Worm (Caenorhabditis elegans) whole organism, L4 larva: ENCODE data around the gene msrp-5.
A peak's percentile ranks its signal among the peaks of the same experiment; 100 is the strongest.
"Not testable (repeated sequence)": the region's sequence is repeated elsewhere in the genome, so short reads cannot be mapped to it uniquely, and the experiment has no call there.

ENCODE experiments used
- F49E8.2 ChIP-seq: sonication (generic microtip); optimal IDR thresholded peaks from 2 replicates; lab custom pipeline; 2016; ENCODE audit warnings: missing compliant biosample characterization, mild to moderate bottlenecking, missing genetic modification characterization, borderline replicate concordance
- R02D3.7 ChIP-seq: fragments of 150-350 bp; sonication (generic microtip); optimal IDR thresholded peaks from 3 replicates; lab custom pipeline; 2014; ENCODE audit warnings: missing biosample characterization, missing genetic modification characterization
- Y105C5A.15 ChIP-seq: fragments of 200-800 bp; sonication (Bioruptor generic); IDR thresholded peaks from 2 replicates; pipeline ENCODE4 v1.3.6; 2022; ENCODE audit warnings: missing genetic modification characterization, missing compliant biosample characterization
- Y48G9A.11 ChIP-seq: fragments of 200-800 bp; sonication (Bioruptor generic); IDR thresholded peaks from 2 replicates; pipeline ENCODE4 v1.3.6; 2022; ENCODE audit warnings: missing genetic modification reagents, missing genetic modification characterization, missing compliant biosample characterization
- Y5F2A.4 ChIP-seq: fragments of 200-800 bp; sonication (Bioruptor generic); optimal IDR thresholded peaks from 2 replicates; lab custom pipeline; 2018; ENCODE audit warnings: mild to moderate bottlenecking, missing genetic modification characterization, missing compliant biosample characterization
- ZK546.5 ChIP-seq, 2 experiments: sonication (generic microtip); optimal IDR thresholded peaks; 2 replicates each; lab custom pipeline; 2017; ENCODE audit warnings: missing biosample characterization in 2 of 2, missing genetic modification characterization in 2 of 2
- ama-1 ChIP-seq: fragments of 150-350 bp; optimal IDR thresholded peaks from 2 replicates; lab custom pipeline; 2014; ENCODE audit warnings: inconsistent platforms, mixed read lengths
- attf-4 ChIP-seq: sonication (generic microtip); optimal IDR thresholded peaks from 3 replicates; lab custom pipeline; 2017; ENCODE audit warnings: missing biosample characterization, missing genetic modification characterization
- ceh-20 ChIP-seq: fragments of 200-800 bp; sonication (Bioruptor generic); IDR thresholded peaks from 2 replicates; pipeline ENCODE4 v1.3.6; 2022; ENCODE audit warnings: missing genetic modification reagents, missing genetic modification characterization, missing compliant biosample characterization
- ceh-62 ChIP-seq: sonication (generic microtip); optimal IDR thresholded peaks from 2 replicates; lab custom pipeline; 2017; ENCODE audit warnings: missing biosample characterization, missing genetic modification characterization
- ceh-82 ChIP-seq: sonication (generic microtip); optimal IDR thresholded peaks from 2 replicates; lab custom pipeline; 2017; ENCODE audit warnings: missing biosample characterization, missing genetic modification characterization
- daf-16 ChIP-seq, 3 experiments: sonication (generic microtip); optimal IDR thresholded peaks; 2 replicates each; lab custom pipeline; 2016 to 2017; ENCODE audit warnings: missing genetic modification characterization in 3 of 3, missing genetic modification reagents in 3 of 3, mild to moderate bottlenecking in 2 of 3, missing compliant biosample characterization in 2 of 3, missing biosample characterization in 1 of 3, moderate library complexity in 1 of 3
- daf-8 ChIP-seq: fragments of 200-800 bp; sonication (Bioruptor generic); IDR thresholded peaks from 2 replicates; pipeline ENCODE4 v1.3.6; 2022; ENCODE audit warnings: missing genetic modification characterization, missing compliant biosample characterization
- dmd-8 ChIP-seq: fragments of 200-800 bp; sonication (Bioruptor generic); IDR thresholded peaks from 2 replicates; pipeline ENCODE4 v1.3.6; 2022; ENCODE audit warnings: missing genetic modification characterization, missing compliant biosample characterization
- dpl-1 ChIP-seq: fragments of 150-350 bp; optimal IDR thresholded peaks from 2 replicates; lab custom pipeline; 2014; ENCODE audit warnings: missing biosample characterization, missing genetic modification reagents, missing genetic modification characterization
- egl-27 ChIP-seq: sonication (generic microtip); optimal IDR thresholded peaks from 3 replicates; lab custom pipeline; 2017; ENCODE audit warnings: missing biosample characterization, missing genetic modification reagents, missing genetic modification characterization
- fos-1 ChIP-seq: fragments of 150-350 bp; optimal IDR thresholded peaks from 2 replicates; lab custom pipeline; 2014; ENCODE audit warnings: missing biosample characterization, missing genetic modification characterization
- hlh-11 ChIP-seq: fragments of 200-800 bp; sonication (Bioruptor generic); optimal IDR thresholded peaks from 2 replicates; lab custom pipeline; 2018; ENCODE audit warnings: mild to moderate bottlenecking, missing genetic modification characterization, missing compliant biosample characterization
- hmg-1.1 ChIP-seq: fragments of 200-800 bp; sonication (Bioruptor generic); IDR thresholded peaks from 2 replicates; pipeline ENCODE4 v1.3.6; 2022; ENCODE audit warnings: missing genetic modification reagents, missing genetic modification characterization, missing compliant biosample characterization
- lin-38 ChIP-seq: fragments of 200-800 bp; sonication (Bioruptor generic); IDR thresholded peaks from 2 replicates; pipeline ENCODE4 v1.3.6; 2022; ENCODE audit warnings: missing genetic modification reagents, missing genetic modification characterization, missing compliant biosample characterization
- lin-39 ChIP-seq: fragments of 150-350 bp; optimal IDR thresholded peaks from 2 replicates; lab custom pipeline; 2014; ENCODE audit warnings: missing biosample characterization, missing genetic modification reagents, missing genetic modification characterization
- lsy-2 ChIP-seq, 2 experiments: fragments of 150-350 bp in 1 of 2; sonication (generic microtip) in 1 of 2; optimal IDR thresholded peaks; 2 replicates each; lab custom pipeline; 2014 to 2017; ENCODE audit warnings: missing biosample characterization in 2 of 2, missing genetic modification characterization in 2 of 2
- madf-5 ChIP-seq, 2 experiments: fragments of 200-800 bp; sonication (Bioruptor generic); IDR thresholded peaks; 2 replicates each; pipeline ENCODE4 v1.3.6; 2022; ENCODE audit warnings: missing compliant biosample characterization in 2 of 2, missing genetic modification characterization in 2 of 2
- mdt-29 ChIP-seq: fragments of 200-800 bp; sonication (Bioruptor generic); IDR thresholded peaks from 2 replicates; pipeline ENCODE4 v1.3.6; 2022; ENCODE audit warnings: missing genetic modification reagents, missing genetic modification characterization, missing compliant biosample characterization
- mxl-2 ChIP-seq: fragments of 200-800 bp; sonication (Bioruptor generic); conservative IDR thresholded peaks from 2 replicates; pipeline ENCODE4 v1.3.6; 2022; ENCODE audit warnings: missing genetic modification reagents, missing genetic modification characterization, missing compliant biosample characterization
- nhr-102 ChIP-seq: sonication (generic microtip); optimal IDR thresholded peaks from 2 replicates; lab custom pipeline; 2016; ENCODE audit warnings: mild to moderate bottlenecking, missing genetic modification characterization, moderate library complexity, missing compliant biosample characterization
- nhr-11 ChIP-seq: fragments of 150-350 bp; optimal IDR thresholded peaks from 2 replicates; lab custom pipeline; 2014; ENCODE audit warnings: missing biosample characterization, missing genetic modification characterization
- nhr-28 ChIP-seq: fragments of 150-350 bp; optimal IDR thresholded peaks from 2 replicates; lab custom pipeline; 2014; ENCODE audit warnings: missing biosample characterization, missing genetic modification characterization
- saeg-2 ChIP-seq: fragments of 200-800 bp; sonication (Bioruptor generic); IDR thresholded peaks from 2 replicates; pipeline ENCODE4 v1.3.6; 2022; ENCODE audit warnings: missing genetic modification reagents, missing genetic modification characterization, missing compliant biosample characterization
- set-16 ChIP-seq: fragments of 200-800 bp; sonication (Bioruptor generic); IDR thresholded peaks from 2 replicates; pipeline ENCODE4 v1.3.6; 2022; ENCODE audit warnings: missing genetic modification reagents, missing genetic modification characterization, missing compliant biosample characterization
- skn-1 ChIP-seq: fragments of 150-350 bp; optimal IDR thresholded peaks from 2 replicates; lab custom pipeline; 2014; ENCODE audit warnings: missing biosample characterization, missing genetic modification characterization
- snpc-1.2 ChIP-seq: fragments of 200-800 bp; sonication (Bioruptor generic); IDR thresholded peaks from 2 replicates; pipeline ENCODE4 v1.3.6; 2022; ENCODE audit warnings: missing genetic modification reagents, missing genetic modification characterization, missing compliant biosample characterization
- snpc-4 ChIP-seq: fragments of 150-350 bp; optimal IDR thresholded peaks from 2 replicates; lab custom pipeline; 2014; ENCODE audit warnings: missing biosample characterization, missing genetic modification characterization
- vab-7 ChIP-seq: fragments of 200-800 bp; sonication (Bioruptor generic); IDR thresholded peaks from 2 replicates; pipeline ENCODE4 v1.3.6; 2022; ENCODE audit warnings: missing genetic modification reagents, missing genetic modification characterization, missing compliant biosample characterization
- zfp-2 ChIP-seq: sonication (generic microtip); optimal IDR thresholded peaks from 2 replicates; lab custom pipeline; 2016; ENCODE audit warnings: mild to moderate bottlenecking, missing genetic modification characterization, missing compliant biosample characterization
- zfp-3 ChIP-seq: fragments of 200-800 bp; sonication (Bioruptor generic); conservative IDR thresholded peaks from 2 replicates; pipeline ENCODE4 v1.3.6; 2022; ENCODE audit warnings: missing genetic modification reagents, missing genetic modification characterization, missing compliant biosample characterization
- zip-2 ChIP-seq: fragments of 150-350 bp; optimal IDR thresholded peaks from 2 replicates; lab custom pipeline; 2014; ENCODE audit warnings: missing biosample characterization, missing genetic modification characterization

msrp-5 gene

ce11 chrII:2638062-2638461, 21.3 kb downstream of the msrp-5 start, which contains the start of gene F22E5.9:
Gene F22E5.9 (plus strand): TSS chrII:2638388.
- TF ChIP-seq dpl-1 (GFP tag; lab: Kevin White, UChicago) (peak; percentile 86), lin-38 (GFP tag; lab: Robert Waterston, UW) (peak; percentile 89), ceh-82 (no peak)

- not testable (repeated sequence) for TF ChIP-seq egl-27 (tag; lab: Kevin White, UChicago); skn-1 (tag; lab: Kevin White, UChicago); mdt-29 (GFP tag; lab: Robert Waterston, UW)
These were observed 22.8 kb downstream of the msrp-5 start, which contains the start of gene F22E5.8 for ce11 chrII:2639401-2640088. Gene F22E5.8 (plus strand): TSS chrII:2640038.

- TF ChIP-seq hmg-1.1 (GFP tag; lab: Robert Waterston, UW) (no peak), fos-1 (tag; lab: Kevin White, UChicago) (no peak), saeg-2 (GFP tag; lab: Robert Waterston, UW) (no peak), lin-39 (tag; lab: Kevin White, UChicago) (no peak), ceh-62 (tag; lab: Kevin White, UChicago) (no peak), mxl-2 (GFP tag; lab: Robert Waterston, UW) (no peak), snpc-4 (tag; lab: Kevin White, UChicago) (no peak), F49E8.2 (tag; lab: Kevin White, UChicago) (no peak), ama-1 (lab: Kevin White, UChicago) (no peak), vab-7 (GFP tag; lab: Robert Waterston, UW) (no peak)
- TF ChIP-seq, all 104 proteins: peak for 0
These were observed 24.2 kb downstream of the msrp-5 start, which contains the start of gene F22E5.23 for ce11 chrII:2640982-2641381. Gene F22E5.23 (plus strand): TSS chrII:2641282.

ce11 chrII:2641777-2642176, 25.0 kb downstream of the msrp-5 start, which contains the start of gene F22E5.7:
Gene F22E5.7 (plus strand): TSS chrII:2642077.
- TF ChIP-seq madf-5 (GFP tag; IDR thresholded peaks at IDR 0.05; lab: Robert Waterston, UW) (no peak), zfp-3 (GFP tag; lab: Robert Waterston, UW) (no peak), daf-8 (no peak)

ce11 chrII:2644498-2644897, 27.8 kb downstream of the msrp-5 start, which contains the start of gene F22E5.11:
Gene F22E5.11 (minus strand): TSS chrII:2644598.
- TF ChIP-seq attf-4 (tag; lab: Kevin White, UChicago) (no peak), Y5F2A.4 (GFP tag; lab: Kevin White, UChicago) (no peak), set-16 (no peak), Y105C5A.15 (no peak), nhr-28 (no peak), zfp-2 (tag; lab: Kevin White, UChicago) (no peak), lsy-2 (tag; optimal IDR thresholded peaks at IDR 0.05; lab: Kevin White, UChicago) (no peak)

- not testable (repeated sequence) for TF ChIP-seq vab-7 (GFP tag; lab: Robert Waterston, UW); dpl-1 (GFP tag; lab: Kevin White, UChicago); zfp-3 (GFP tag; lab: Robert Waterston, UW)
These were observed 30.0 kb downstream of the msrp-5 start, which contains the start of gene F22E5.12 for ce11 chrII:2646756-2647155. Gene F22E5.12 (minus strand): TSS chrII:2646856.

- no peak for TF ChIP-seq lin-39 (tag; lab: Kevin White, UChicago)
- peak; percentile 19 for TF ChIP-seq nhr-11 (tag; lab: Kevin White, UChicago)
- TF ChIP-seq nhr-28 = peak; percentile 0
- TF ChIP-seq vab-7 (GFP tag; lab: Robert Waterston, UW) = no peak
- no peak for TF ChIP-seq snpc-1.2
- TF ChIP-seq ceh-20 (GFP tag; lab: Robert Waterston, UW) = 0 out of 2 replicates have a peak, but pooled peaks have one; percentile 19
- peak; percentile 48; the same call in 1 of the 2 replicates for TF ChIP-seq hmg-1.1 (GFP tag; lab: Robert Waterston, UW)
- no peak for TF ChIP-seq R02D3.7 (tag; lab: Kevin White, UChicago)
- no peak for TF ChIP-seq dmd-8 (GFP tag; lab: Robert Waterston, UW)
- peak in 1 of 2 experiments; percentile 60 for TF ChIP-seq daf-16 (GFP tag; optimal IDR thresholded peaks at IDR 0.05; lab: Kevin White, UChicago)
- TF ChIP-seq daf-16 (tag; optimal IDR thresholded peaks at IDR 0.05; lab: Kevin White, UChicago) = no peak
- no peak for TF ChIP-seq Y48G9A.11
- TF ChIP-seq hlh-11 = peak; percentile 10
- no peak for TF ChIP-seq nhr-102 (tag; lab: Kevin White, UChicago)
- no peak for TF ChIP-seq ZK546.5 (tag; optimal IDR thresholded peaks at IDR 0.05; lab: Kevin White, UChicago)
- no peak for TF ChIP-seq zfp-2 (tag; lab: Kevin White, UChicago)
- no peak for TF ChIP-seq zip-2
These were observed 32.3 kb downstream of the msrp-5 start for ce11 chrII:2649015-2649414.
